Worm (Caenorhabditis elegans) whole organism, young adult: Measurements from ENCODE around the gene plpr-1.
A peak's percentile ranks its signal among the peaks of the same experiment; 100 is the strongest.

Experiments used
- F10E7.11 ChIP-seq: sonication (generic microtip); optimal IDR thresholded peaks from 2 replicates; lab custom pipeline; 2017; ENCODE audit warnings: mild to moderate bottlenecking, missing genetic modification characterization, moderate library complexity, missing compliant biosample characterization
- F23B12.7 ChIP-seq: sonication (generic microtip); optimal IDR thresholded peaks from 2 replicates; lab custom pipeline; 2017; ENCODE audit warnings: missing genetic modification characterization, mild to moderate bottlenecking, missing compliant biosample characterization, antibody characterized with exemption, moderate library complexity; ENCODE audit not compliant: insufficient read depth
- F37B4.10 ChIP-seq: fragments of 200-800 bp; sonication (Bioruptor generic); IDR thresholded peaks from 2 replicates; pipeline ENCODE4 v1.3.6; 2022; ENCODE audit warnings: missing genetic modification characterization, missing compliant biosample characterization
- F52B5.7 ChIP-seq: sonication (generic microtip); optimal IDR thresholded peaks from 2 replicates; lab custom pipeline; 2016; ENCODE audit warnings: mild to moderate bottlenecking, missing genetic modification characterization, missing compliant biosample characterization
- F57C9.4 ChIP-seq: sonication (generic microtip); optimal IDR thresholded peaks from 2 replicates; lab custom pipeline; 2017; ENCODE audit warnings: mild to moderate bottlenecking, missing genetic modification characterization, missing compliant biosample characterization
- ZK185.1 ChIP-seq: sonication (generic microtip); optimal IDR thresholded peaks from 2 replicates; lab custom pipeline; 2016; ENCODE audit warnings: mild to moderate bottlenecking, missing genetic modification characterization, missing compliant biosample characterization; ENCODE audit not compliant: poor library complexity, severe bottlenecking
- akir-1 ChIP-seq: fragments of 200-800 bp; sonication (Bioruptor generic); optimal IDR thresholded peaks from 2 replicates; lab custom pipeline; 2018; ENCODE audit warnings: mild to moderate bottlenecking, missing genetic modification characterization, moderate library complexity, missing compliant biosample characterization
- ama-1 ChIP-seq, 3 experiments: fragments of 150-350 bp in 1 of 3; sonication (generic microtip) in 2 of 3; optimal IDR thresholded peaks; 2 replicates each; lab custom pipeline; 2014 to 2018; ENCODE audit warnings: missing biosample characterization in 2 of 3, missing genetic modification characterization in 2 of 3, missing genetic modification reagents in 2 of 3
- aptf-2 ChIP-seq: fragments of 200-800 bp; sonication (Bioruptor generic); conservative IDR thresholded peaks from 2 replicates; pipeline ENCODE4 v1.3.6; 2022; ENCODE audit warnings: missing genetic modification reagents, missing genetic modification characterization, missing compliant biosample characterization
- bed-2 ChIP-seq: fragments of 200-800 bp; sonication (Bioruptor generic); IDR thresholded peaks from 2 replicates; pipeline ENCODE4 v1.3.6; 2022; ENCODE audit warnings: missing genetic modification reagents, missing genetic modification characterization, missing compliant biosample characterization
- cebp-2 ChIP-seq: fragments of 200-800 bp; sonication (Bioruptor generic); IDR thresholded peaks from 2 replicates; pipeline ENCODE4 v1.3.6; 2022; ENCODE audit warnings: missing genetic modification characterization, missing compliant biosample characterization
- ceh-58 ChIP-seq: fragments of 200-800 bp; sonication (Bioruptor generic); IDR thresholded peaks from 2 replicates; pipeline ENCODE4 v1.3.6; 2022; ENCODE audit warnings: missing genetic modification characterization, missing compliant biosample characterization
- ceh-79 ChIP-seq: sonication (generic microtip); optimal IDR thresholded peaks from 2 replicates; lab custom pipeline; 2017; ENCODE audit warnings: mild to moderate bottlenecking, missing genetic modification characterization, missing compliant biosample characterization
- die-1 ChIP-seq: sonication (generic microtip); optimal IDR thresholded peaks from 2 replicates; lab custom pipeline; 2016; ENCODE audit warnings: missing genotype, mild to moderate bottlenecking, missing genetic modification characterization, missing compliant biosample characterization
- egrh-3 ChIP-seq: fragments of 200-800 bp; sonication (Bioruptor generic); IDR thresholded peaks from 2 replicates; pipeline ENCODE4 v1.3.6; 2022; ENCODE audit warnings: missing genetic modification reagents, missing genetic modification characterization, missing compliant biosample characterization
- ets-4 ChIP-seq: fragments of 200-800 bp; sonication (Bioruptor generic); optimal IDR thresholded peaks from 2 replicates; lab custom pipeline; 2018; ENCODE audit warnings: mild to moderate bottlenecking, missing genetic modification characterization, missing compliant biosample characterization
- fkh-3 ChIP-seq: sonication (generic microtip); optimal IDR thresholded peaks from 2 replicates; lab custom pipeline; 2016; ENCODE audit warnings: mild to moderate bottlenecking, missing genetic modification characterization, missing compliant biosample characterization
- gei-17 ChIP-seq: fragments of 200-800 bp; sonication (Bioruptor generic); optimal IDR thresholded peaks from 2 replicates; lab custom pipeline; 2018; ENCODE audit warnings: mild to moderate bottlenecking, missing genetic modification characterization, missing compliant biosample characterization
- hmg-1.2 ChIP-seq: fragments of 200-800 bp; sonication (Bioruptor generic); IDR thresholded peaks from 2 replicates; pipeline ENCODE4 v1.3.6; 2022; ENCODE audit warnings: missing genetic modification reagents, missing genetic modification characterization, missing compliant biosample characterization
- lag-1 ChIP-seq: fragments of 200-800 bp; sonication (Bioruptor generic); IDR thresholded peaks from 2 replicates; pipeline ENCODE4 v1.3.6; 2022; ENCODE audit warnings: missing genetic modification reagents, missing genetic modification characterization, missing compliant biosample characterization
- let-607 ChIP-seq, 2 experiments: fragments of 200-800 bp in 1 of 2; sonication (Bioruptor generic) in 1 of 2; sonication (generic microtip) in 1 of 2; optimal IDR thresholded peaks; 2 replicates each; lab custom pipeline; 2016 to 2018; ENCODE audit warnings: mild to moderate bottlenecking in 2 of 2, missing compliant biosample characterization in 2 of 2, missing genetic modification characterization in 2 of 2, moderate library complexity in 2 of 2, missing genotype in 1 of 2
- lin-26 ChIP-seq: fragments of 200-800 bp; sonication (Bioruptor generic); IDR thresholded peaks from 2 replicates; pipeline ENCODE4 v1.3.6; 2022; ENCODE audit warnings: missing genetic modification reagents, missing genetic modification characterization, missing compliant biosample characterization
- mxl-1 ChIP-seq: sonication (generic microtip); optimal IDR thresholded peaks from 2 replicates; lab custom pipeline; 2016; ENCODE audit warnings: missing genetic modification characterization, missing compliant biosample characterization
- nhr-179 ChIP-seq: sonication (generic microtip); optimal IDR thresholded peaks from 2 replicates; lab custom pipeline; 2016; ENCODE audit warnings: mild to moderate bottlenecking, missing genetic modification characterization, missing compliant biosample characterization
- nhr-80 ChIP-seq: sonication (generic microtip); optimal IDR thresholded peaks from 2 replicates; lab custom pipeline; 2016; ENCODE audit warnings: missing genetic modification characterization, missing compliant biosample characterization
- pbrm-1 ChIP-seq: fragments of 200-800 bp; sonication (Bioruptor generic); IDR thresholded peaks from 2 replicates; pipeline ENCODE4 v1.3.6; 2022; ENCODE audit warnings: missing genetic modification reagents, missing genetic modification characterization, missing compliant biosample characterization
- pha-4 ChIP-seq: fragments of 150-350 bp; sonication (generic microtip); optimal IDR thresholded peaks from 2 replicates; lab custom pipeline; 2014; ENCODE audit warnings: missing biosample characterization, missing genetic modification reagents, missing genetic modification characterization
- sdz-38 ChIP-seq: sonication (generic microtip); optimal IDR thresholded peaks from 2 replicates; lab custom pipeline; 2016; ENCODE audit warnings: missing genotype, missing genetic modification characterization, missing compliant biosample characterization
- snpc-1.3 ChIP-seq: sonication (generic microtip); optimal IDR thresholded peaks from 2 replicates; lab custom pipeline; 2017; ENCODE audit warnings: missing genetic modification characterization, mild to moderate bottlenecking, missing compliant biosample characterization, antibody characterized with exemption, moderate library complexity, missing genotype, missing genetic modification reagents; ENCODE audit not compliant: insufficient read depth
- tbp1 ChIP-seq: fragments of 200-800 bp; sonication (Bioruptor generic); optimal IDR thresholded peaks from 2 replicates; lab custom pipeline; 2018; ENCODE audit warnings: mild to moderate bottlenecking, missing genetic modification characterization, missing compliant biosample characterization
- tlf-1 ChIP-seq: fragments of 200-800 bp; sonication (Bioruptor generic); optimal IDR thresholded peaks from 2 replicates; lab custom pipeline; 2018; ENCODE audit warnings: mild to moderate bottlenecking, missing genetic modification characterization, missing compliant biosample characterization
- xnd-1 ChIP-seq: sonication (generic microtip); optimal IDR thresholded peaks from 2 replicates; lab custom pipeline; 2016; ENCODE audit warnings: missing genotype, missing genetic modification reagents, missing genetic modification characterization, missing compliant biosample characterization
- zfh-2 ChIP-seq: fragments of 200-800 bp; sonication (Bioruptor generic); conservative IDR thresholded peaks from 2 replicates; pipeline ENCODE4 v1.3.6; 2022; ENCODE audit warnings: missing genetic modification reagents, missing genetic modification characterization, missing compliant biosample characterization

Gene plpr-1

DNA sequence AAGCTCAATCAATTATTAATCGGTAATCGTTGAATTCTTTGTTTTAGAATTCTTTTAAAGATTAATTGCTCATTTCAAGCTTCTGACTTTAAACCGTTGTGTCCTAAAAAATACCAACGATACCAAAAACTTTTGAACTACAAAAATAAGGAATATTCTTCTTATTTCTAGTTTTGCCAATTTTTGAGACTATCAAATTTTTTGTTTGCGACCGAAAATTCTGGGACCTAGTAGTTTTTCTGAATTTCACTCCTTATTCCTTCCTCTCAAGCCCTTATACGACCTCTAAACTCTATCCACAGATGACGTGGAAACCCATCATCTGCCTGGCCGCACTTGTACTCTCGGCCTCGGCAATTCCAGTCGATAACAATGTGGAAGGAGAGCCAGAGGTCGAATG lies 46.7 kb downstream of the plpr-1 start, which contains the start of gene cut-1:
Gene cut-1 (plus strand): TSS at position 301 of the 400 bp plus-strand sequence.
- TF ChIP-seq sdz-38 (no peak), gei-17 (GFP tag; lab: Kevin White, UChicago) (no peak), fkh-3 (tag; lab: Kevin White, UChicago) (no peak), cebp-2 (GFP tag; lab: Robert Waterston, UW) (no peak), F52B5.7 (no peak), hmg-1.2 (no peak), tbp1 (no peak), xnd-1 (tag; lab: Kevin White, UChicago) (no peak), mxl-1 (tag; lab: Kevin White, UChicago) (no peak), tlf-1 (no peak), pbrm-1 (GFP tag; lab: Robert Waterston, UW) (no peak), F23B12.7 (tag; lab: Kevin White, UChicago) (no peak), nhr-80 (tag; lab: Kevin White, UChicago) (no peak)

- TF ChIP-seq zfh-2 (GFP tag; lab: Robert Waterston, UW) (peak; percentile 85), pbrm-1 (GFP tag; lab: Robert Waterston, UW) (no peak), snpc-1.3 (no peak), nhr-179 (tag; lab: Kevin White, UChicago) (no peak), egrh-3 (GFP tag; lab: Robert Waterston, UW) (peak; percentile 83), pha-4 (tag; lab: Kevin White, UChicago) (no peak), ets-4 (GFP tag; lab: Kevin White, UChicago) (no peak), aptf-2 (GFP tag; lab: Robert Waterston, UW) (no peak), ama-1 (optimal IDR thresholded peaks at IDR 0.05; lab: Kevin White, UChicago) (no peak), ama-1 (GFP tag; optimal IDR thresholded peaks at IDR 0.05; lab: Kevin White, UChicago) (no peak), tlf-1 (no peak), gei-17 (GFP tag; lab: Kevin White, UChicago) (no peak)
Measured at ce11 chrII:11270829-11271228, 48.7 kb downstream of the plpr-1 start.

ce11 chrII:11274876-11275275 lies 52.8 kb downstream of the plpr-1 start:
- TF ChIP-seq F10E7.11 (tag; lab: Kevin White, UChicago) (no peak), akir-1 (GFP tag; lab: Kevin White, UChicago) (no peak), bed-2 (no peak), lin-26 (GFP tag; lab: Robert Waterston, UW) (no peak), ZK185.1 (no peak), ceh-79 (no peak), lag-1 (GFP tag; lab: Robert Waterston, UW) (no peak), tlf-1 (no peak), let-607 (tag; optimal IDR thresholded peaks at IDR 0.05; lab: Kevin White, UChicago) (no peak)

ce11 chrII:11275484-11275883 lies 53.4 kb downstream of the plpr-1 start:
- TF ChIP-seq die-1 (no peak), ceh-58 (GFP tag; lab: Robert Waterston, UW) (no peak), F57C9.4 (no peak), F37B4.10 (GFP tag; lab: Robert Waterston, UW) (no peak)
